Fruit fly (Drosophila melanogaster) whole organism, pupa: ENCODE data around the gene Aasdh.

Experiments used
- CG10348 ChIP-seq: fragments of 200-800 bp; sonication (Bioruptor generic); IDR thresholded peaks from 2 replicates; pipeline ENCODE4 v1.3.6; 2022; ENCODE audit warnings: missing biosample characterization, missing genetic modification characterization
- CG12605 ChIP-seq: fragments of 200-800 bp; sonication (Bioruptor generic); IDR thresholded peaks from 2 replicates; pipeline ENCODE4 v1.3.6; 2022; ENCODE audit warnings: missing biosample characterization, missing genetic modification characterization
- CG13204 ChIP-seq: fragments of 200-800 bp; sonication (Bioruptor generic); optimal IDR thresholded peaks from 2 replicates; lab custom pipeline; 2018; ENCODE audit warnings: missing biosample characterization, mild to moderate bottlenecking, missing genetic modification characterization, moderate library complexity
- CG14655 ChIP-seq: fragments of 200-800 bp; sonication (Bioruptor generic); optimal IDR thresholded peaks from 3 replicates; lab custom pipeline; 2017; ENCODE audit warnings: mild to moderate bottlenecking, missing biosample characterization, missing genetic modification reagents, missing genetic modification characterization
- CG15710 ChIP-seq: fragments of 200-800 bp; sonication (Bioruptor generic); optimal IDR thresholded peaks from 2 replicates; lab custom pipeline; 2018; ENCODE audit warnings: missing biosample characterization, mild to moderate bottlenecking, missing genetic modification characterization, moderate library complexity
- CG17806 ChIP-seq: fragments of 200-800 bp; sonication (Bioruptor generic); optimal IDR thresholded peaks from 2 replicates; lab custom pipeline; 2018; ENCODE audit warnings: missing biosample characterization, mild to moderate bottlenecking, missing genetic modification characterization, moderate library complexity
- CG32121 ChIP-seq: fragments of 200-800 bp; sonication (Bioruptor generic); IDR thresholded peaks from 2 replicates; pipeline ENCODE4 v1.3.6; 2022; ENCODE audit warnings: missing biosample characterization, missing genetic modification characterization
- CG34367 ChIP-seq: fragments of 200-800 bp; sonication (Bioruptor generic); optimal IDR thresholded peaks from 2 replicates; lab custom pipeline; 2018; ENCODE audit warnings: missing biosample characterization, mild to moderate bottlenecking, missing genetic modification characterization
- CG4496 ChIP-seq: fragments of 200-800 bp; sonication (Bioruptor generic); IDR thresholded peaks from 3 replicates; pipeline ENCODE4 v1.3.6; 2022; ENCODE audit warnings: missing biosample characterization, missing genetic modification characterization
- CG8159 ChIP-seq: fragments of 200-800 bp; sonication (Bioruptor generic); optimal IDR thresholded peaks from 3 replicates; lab custom pipeline; 2018; ENCODE audit warnings: missing biosample characterization, mild to moderate bottlenecking, missing genetic modification characterization, moderate library complexity
- CG8301 ChIP-seq: fragments of 200-800 bp; sonication (Bioruptor generic); optimal IDR thresholded peaks from 2 replicates; lab custom pipeline; 2018; ENCODE audit warnings: missing biosample characterization, mild to moderate bottlenecking, missing genetic modification characterization
- CG9948 ChIP-seq: fragments of 200-800 bp; sonication (Bioruptor generic); optimal IDR thresholded peaks from 2 replicates; lab custom pipeline; 2018; ENCODE audit warnings: missing biosample characterization, mild to moderate bottlenecking, missing genetic modification characterization, moderate library complexity
- D1 ChIP-seq: fragments of 200-800 bp; sonication (Bioruptor generic); optimal IDR thresholded peaks from 2 replicates; lab custom pipeline; 2018; ENCODE audit warnings: missing biosample characterization, mild to moderate bottlenecking, missing genetic modification characterization, moderate library complexity
- EcR ChIP-seq: fragments of 200-800 bp; sonication (Bioruptor generic); optimal IDR thresholded peaks from 3 replicates; lab custom pipeline; 2019; ENCODE audit warnings: missing biosample characterization, missing genetic modification characterization, mild to moderate bottlenecking, moderate library complexity, missing genetic modification reagents
- Ets98B ChIP-seq: fragments of 200-800 bp; sonication (Bioruptor generic); IDR thresholded peaks from 2 replicates; pipeline ENCODE4 v1.3.6; 2022; ENCODE audit warnings: missing biosample characterization, missing genetic modification characterization
- Pif1A ChIP-seq: fragments of 200-800 bp; sonication (Bioruptor generic); optimal IDR thresholded peaks from 3 replicates; lab custom pipeline; 2016; ENCODE audit warnings: missing biosample characterization, missing genetic modification characterization
- Pif1B ChIP-seq: fragments of 200-800 bp; sonication (Bioruptor generic); optimal IDR thresholded peaks from 3 replicates; lab custom pipeline; 2016; ENCODE audit warnings: missing biosample characterization, missing genetic modification characterization
- Snoo ChIP-seq: fragments of 200-800 bp; sonication (Bioruptor generic); optimal IDR thresholded peaks from 3 replicates; lab custom pipeline; 2017; ENCODE audit warnings: missing biosample characterization, mild to moderate bottlenecking, missing genetic modification characterization, inconsistent platforms
- fd96Ca ChIP-seq: fragments of 200-800 bp; sonication (Bioruptor generic); IDR thresholded peaks from 3 replicates; pipeline ENCODE4 v1.3.6; 2022; ENCODE audit warnings: missing biosample characterization, missing genetic modification characterization
- gl ChIP-seq: fragments of 200-800 bp; sonication (Bioruptor generic); optimal IDR thresholded peaks from 2 replicates; lab custom pipeline; 2018; ENCODE audit warnings: missing biosample characterization, mild to moderate bottlenecking, missing genetic modification characterization
- rn ChIP-seq: fragments of 200-800 bp; sonication (Bioruptor generic); IDR thresholded peaks from 2 replicates; pipeline ENCODE4 v1.3.6; 2022; ENCODE audit warnings: missing biosample characterization, missing genetic modification characterization

Gene Aasdh

DNA sequence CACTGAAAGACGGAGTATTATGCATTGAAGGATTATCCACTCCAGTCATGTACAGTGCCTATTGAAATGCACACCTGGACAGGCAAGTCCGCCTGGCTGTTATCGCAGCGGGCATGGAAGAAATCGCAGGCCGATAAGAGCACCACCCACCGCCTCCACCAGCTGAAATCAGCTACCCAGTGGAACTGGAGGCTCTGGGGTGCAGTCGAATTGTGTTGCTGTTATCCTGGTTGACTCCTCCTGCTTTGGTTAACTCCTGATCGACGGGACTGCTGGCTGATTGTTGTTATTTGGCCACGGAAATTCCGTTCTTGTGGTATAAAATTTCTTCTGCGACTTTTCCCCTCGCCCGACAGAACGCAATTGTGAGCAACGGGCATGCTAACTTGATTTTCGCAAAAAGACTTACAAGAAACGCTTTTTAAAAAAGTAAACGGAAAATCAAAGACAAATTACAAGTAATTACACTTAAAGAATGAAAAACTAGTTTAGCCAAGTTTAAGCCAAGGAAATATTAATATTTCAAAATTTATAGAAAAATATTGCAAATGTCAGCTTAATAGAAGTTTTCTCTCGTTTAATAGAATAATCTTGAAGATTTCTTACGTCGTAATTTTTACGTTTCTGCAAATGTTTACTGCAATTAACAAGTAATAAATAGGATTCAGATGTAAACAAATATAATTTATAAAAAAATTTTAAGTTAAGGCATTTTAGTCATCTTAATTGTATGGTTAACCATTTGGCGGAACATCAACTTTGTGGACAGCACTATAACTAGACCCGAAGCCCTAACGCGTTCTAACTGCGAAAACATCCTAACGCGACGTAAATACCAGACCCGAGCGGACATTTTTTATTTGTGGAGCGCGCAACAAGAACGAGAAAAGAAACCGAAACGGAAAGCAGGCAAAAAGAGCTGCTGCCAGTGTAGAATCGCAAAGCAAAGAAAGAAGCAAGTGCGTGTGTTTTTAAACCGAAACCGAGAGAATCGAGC lies 34.2 kb downstream of the Aasdh start, which contains the start of the genes CG13398 and Akap200:
CG13398 (minus strand) TSS at position 370 of the 997 bp plus-strand sequence.
Akap200 (plus strand) TSS at position 804 of the 997 bp plus-strand sequence.
- TF ChIP-seq Pif1B (GFP tag; lab: Kevin White, UChicago) (peak; percentile 44), rn (no peak), CG12605 (GFP tag; lab: Robert Waterston, UW) (no peak), CG4496 (GFP tag; lab: Robert Waterston, UW) (0 out of 3 replicates have a peak, but pooled peaks have one; percentile 15), Pif1A (GFP tag; lab: Kevin White, UChicago) (no peak), CG32121 (GFP tag; lab: Robert Waterston, UW) (peak; percentile 44; the same call in 1 of the 2 replicates), CG34367 (tag; lab: Kevin White, UChicago) (no peak), fd96Ca (peak; percentile 25; the same call in 1 of the 3 replicates), CG8159 (tag; lab: Kevin White, UChicago) (peak; percentile 57), CG15710 (tag; lab: Kevin White, UChicago) (peak; percentile 28), CG14655 (no peak), D1 (tag; lab: Kevin White, UChicago) (peak; percentile 39), CG8301 (tag; lab: Kevin White, UChicago) (no peak), CG9948 (peak; percentile 28), gl (tag; lab: Kevin White, UChicago) (no peak), CG13204 (GFP tag; lab: Kevin White, UChicago) (no peak), Snoo (tag; lab: Kevin White, UChicago) (no peak), CG10348 (no peak), EcR (GFP tag; lab: Kevin White, UChicago) (no peak), CG17806 (tag; lab: Kevin White, UChicago) (no peak), Ets98B (GFP tag; lab: Robert Waterston, UW) (peak; percentile 35)
- TF ChIP-seq, all 21 proteins: peak for 9

- TF ChIP-seq EcR (GFP tag; lab: Kevin White, UChicago) (peak; percentile 57), Snoo (tag; lab: Kevin White, UChicago) (no peak)
Observed at dm6 chr2L:8411530-8411929, 37.8 kb downstream of the Aasdh start, which contains the start of gene Naglu. Gene Naglu, minus strand, starts transcription at chr2L:8411868.

dm6 chr2L:8403286-8404270 lies 45.8 kb downstream of the Aasdh start, which contains the start of gene emb:
Gene emb, plus strand, starts transcription at chr2L:8403573.
- peak; percentile 12 for TF ChIP-seq CG9948
- peak; percentile 39 for TF ChIP-seq CG34367 (tag; lab: Kevin White, UChicago)
- TF ChIP-seq CG32121 (GFP tag; lab: Robert Waterston, UW), result peak; percentile 49; the same call in 1 of the 2 replicates
- TF ChIP-seq CG15710 (tag; lab: Kevin White, UChicago), result peak; percentile 35
- TF ChIP-seq gl (tag; lab: Kevin White, UChicago), result peak; percentile 74
- TF ChIP-seq rn, result peak; percentile 24; the same call in 1 of the 2 replicates
- peak; percentile 41 for TF ChIP-seq Snoo (tag; lab: Kevin White, UChicago)
- no peak for TF ChIP-seq Pif1B (GFP tag; lab: Kevin White, UChicago)
- 0 out of 2 replicates have a peak, but pooled peaks have one; percentile 36 for TF ChIP-seq Ets98B (GFP tag; lab: Robert Waterston, UW)
- no peak for TF ChIP-seq D1 (tag; lab: Kevin White, UChicago)
- TF ChIP-seq CG14655, result no peak
- TF ChIP-seq CG17806 (tag; lab: Kevin White, UChicago), result peak; percentile 3
- peak; percentile 50 for TF ChIP-seq fd96Ca
- TF ChIP-seq CG13204 (GFP tag; lab: Kevin White, UChicago), result no peak
- TF ChIP-seq EcR (GFP tag; lab: Kevin White, UChicago), result peak; percentile 11
- TF ChIP-seq CG8301 (tag; lab: Kevin White, UChicago), result no peak
- TF ChIP-seq CG10348, result no peak
- peak; percentile 72 for TF ChIP-seq CG4496 (GFP tag; lab: Robert Waterston, UW)
- TF ChIP-seq Pif1A (GFP tag; lab: Kevin White, UChicago), result no peak
- TF ChIP-seq CG12605 (GFP tag; lab: Robert Waterston, UW), result peak; percentile 73; the same call in 1 of the 2 replicates
- TF ChIP-seq CG8159 (tag; lab: Kevin White, UChicago), result peak; percentile 49

DNA sequence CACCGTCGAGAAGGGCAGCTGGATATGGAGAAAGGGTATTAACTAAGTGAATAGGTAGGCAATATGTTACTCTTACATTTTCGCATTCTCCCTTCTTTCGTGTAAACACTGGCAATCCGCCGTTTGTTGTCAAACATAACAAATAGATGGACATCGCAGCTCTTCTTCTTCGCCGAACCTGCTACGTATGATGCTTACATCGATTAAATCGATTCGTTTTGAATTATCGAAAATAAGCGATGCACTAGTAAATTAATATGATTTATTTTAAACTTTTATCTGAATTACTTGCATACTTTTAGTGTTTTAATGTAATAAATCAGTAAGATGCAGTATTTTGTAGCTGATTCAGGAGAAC lies 46.5 kb downstream of the Aasdh start, which contains the start of gene fy:
fy (minus strand) TSS at position 353 of the 358 bp plus-strand sequence.
- TF ChIP-seq CG13204 (GFP tag; lab: Kevin White, UChicago) (no peak), CG9948 (no peak), CG12605 (GFP tag; lab: Robert Waterston, UW) (no peak), CG32121 (GFP tag; lab: Robert Waterston, UW) (no peak), rn (no peak), CG14655 (no peak), CG8301 (tag; lab: Kevin White, UChicago) (no peak), CG34367 (tag; lab: Kevin White, UChicago) (no peak), gl (tag; lab: Kevin White, UChicago) (no peak), CG17806 (tag; lab: Kevin White, UChicago) (no peak), fd96Ca (no peak), D1 (tag; lab: Kevin White, UChicago) (no peak), CG4496 (GFP tag; lab: Robert Waterston, UW) (no peak), CG8159 (tag; lab: Kevin White, UChicago) (no peak)
